Fruit fly (Drosophila melanogaster) whole organism, embryonic: ENCODE data around the gene CG43731.

Experiments
- Awh ChIP-seq: fragments of 200-800 bp; sonication (Bioruptor generic); IDR thresholded peaks from 2 replicates; pipeline ENCODE4, ENCODE4 v1.3.6; 2022; ENCODE audit warnings: missing biosample characterization, missing genetic modification characterization
- Bgb ChIP-seq: fragments of 200-800 bp; sonication (Bioruptor generic); IDR thresholded peaks from 2 replicates; pipeline ENCODE4 v1.3.6; 2022; ENCODE audit warnings: missing biosample characterization, missing genetic modification characterization; ENCODE audit not compliant: partially characterized antibody
- CG10366 ChIP-seq: fragments of 200-800 bp; sonication (Bioruptor generic); IDR thresholded peaks from 2 replicates; pipeline ENCODE4 v1.3.6; 2022; ENCODE audit warnings: missing biosample characterization, missing genetic modification characterization
- CG10431 ChIP-seq: fragments of 200-800 bp; sonication (Bioruptor generic); optimal IDR thresholded peaks from 3 replicates; lab custom pipeline; 2018; ENCODE audit warnings: missing biosample characterization, mild to moderate bottlenecking, missing genetic modification characterization
- CG11398 ChIP-seq: fragments of 200-800 bp; sonication (Bioruptor generic); optimal IDR thresholded peaks from 2 replicates; lab custom pipeline; 2016; ENCODE audit warnings: missing biosample characterization, missing genetic modification characterization
- CG1233 ChIP-seq: fragments of 200-800 bp; sonication (Bioruptor generic); optimal IDR thresholded peaks from 4 replicates; lab custom pipeline; 2018; ENCODE audit warnings: missing biosample characterization, mild to moderate bottlenecking, missing genetic modification characterization
- CG12942 ChIP-seq: fragments of 200-800 bp; sonication (Bioruptor generic); optimal IDR thresholded peaks from 3 replicates; lab custom pipeline; 2016; ENCODE audit warnings: missing biosample characterization, missing genetic modification characterization
- CG1529 ChIP-seq: fragments of 200-800 bp; sonication (Bioruptor generic); optimal IDR thresholded peaks from 3 replicates; lab custom pipeline; 2018; ENCODE audit warnings: missing biosample characterization, missing genetic modification characterization
- CG1832 ChIP-seq: fragments of 200-800 bp; sonication (Bioruptor generic); optimal IDR thresholded peaks from 2 replicates; lab custom pipeline; 2017; ENCODE audit warnings: missing biosample characterization, mild to moderate bottlenecking, missing genetic modification characterization, inconsistent platforms
- CG2129 ChIP-seq: fragments of 200-800 bp; sonication (Bioruptor generic); IDR thresholded peaks from 2 replicates; pipeline ENCODE4 v1.3.6; 2022; ENCODE audit warnings: missing biosample characterization, missing genetic modification characterization; ENCODE audit not compliant: partially characterized antibody
- CG2202 ChIP-seq: fragments of 200-800 bp; sonication (Bioruptor generic); optimal IDR thresholded peaks from 2 replicates; lab custom pipeline; 2018; ENCODE audit warnings: missing biosample characterization, mild to moderate bottlenecking, missing genetic modification characterization
- CG2889 ChIP-seq: fragments of 200-800 bp; sonication (Bioruptor generic); IDR thresholded peaks from 3 replicates; pipeline ENCODE4 v1.3.6; 2022; ENCODE audit warnings: missing biosample characterization, missing genetic modification characterization
- CG31224 ChIP-seq: fragments of 200-800 bp; sonication (Bioruptor generic); IDR thresholded peaks from 2 replicates; pipeline ENCODE4 v1.3.6; 2022; ENCODE audit warnings: missing biosample characterization, missing genetic modification characterization
- CG32532 ChIP-seq: fragments of 200-800 bp; sonication (Bioruptor generic); IDR thresholded peaks from 2 replicates; pipeline ENCODE4 v1.3.6; 2022; ENCODE audit warnings: missing biosample characterization, missing genetic modification characterization
- CG34224 ChIP-seq: fragments of 200-800 bp; sonication (Bioruptor generic); IDR thresholded peaks from 3 replicates; pipeline ENCODE4 v1.3.6; 2022; ENCODE audit warnings: missing biosample characterization, missing genetic modification characterization; ENCODE audit not compliant: partially characterized antibody
- CG34422 ChIP-seq: fragments of 200-800 bp; sonication (Bioruptor generic); IDR thresholded peaks from 3 replicates; pipeline ENCODE4 v1.3.6; 2022; ENCODE audit warnings: missing biosample characterization, missing genetic modification characterization
- CG4360 ChIP-seq: fragments of 200-800 bp; sonication (Bioruptor generic); IDR thresholded peaks from 2 replicates; pipeline ENCODE4 v1.3.6; 2022; ENCODE audit warnings: missing biosample characterization, missing genetic modification characterization
- CG4707 ChIP-seq: fragments of 200-800 bp; sonication (Bioruptor generic); optimal IDR thresholded peaks from 2 replicates; lab custom pipeline; 2018; ENCODE audit warnings: missing biosample characterization, mild to moderate bottlenecking, missing genetic modification characterization, moderate library complexity
- CG4820 ChIP-seq: fragments of 200-800 bp; sonication (Bioruptor generic); optimal IDR thresholded peaks from 3 replicates; lab custom pipeline; 2016; ENCODE audit warnings: missing biosample characterization, missing genetic modification characterization
- CG6175 ChIP-seq: fragments of 200-800 bp; sonication (Bioruptor generic); IDR thresholded peaks from 3 replicates; pipeline ENCODE4 v1.3.6; 2022; ENCODE audit warnings: missing biosample characterization, missing genetic modification characterization
- CG7357 ChIP-seq: fragments of 200-800 bp; sonication (Bioruptor generic); IDR thresholded peaks from 3 replicates; pipeline ENCODE4 v1.3.6; 2022; ENCODE audit warnings: missing biosample characterization, missing genetic modification characterization
- CG8281 ChIP-seq: fragments of 200-800 bp; sonication (Bioruptor generic); optimal IDR thresholded peaks from 2 replicates; lab custom pipeline; 2018; ENCODE audit warnings: missing biosample characterization, mild to moderate bottlenecking, missing genetic modification characterization, moderate library complexity
- Drgx ChIP-seq: fragments of 200-800 bp; sonication (Bioruptor generic); IDR thresholded peaks from 2 replicates; pipeline ENCODE4 v1.3.6; 2022; ENCODE audit warnings: missing biosample characterization, missing genetic modification characterization
- Fer2 ChIP-seq: fragments of 200-800 bp; sonication (Bioruptor generic); optimal IDR thresholded peaks from 2 replicates; lab custom pipeline; 2018; ENCODE audit warnings: missing biosample characterization, mild to moderate bottlenecking, missing genetic modification characterization, moderate library complexity
- Fer3 ChIP-seq: fragments of 200-800 bp; sonication (Bioruptor generic); optimal IDR thresholded peaks from 2 replicates; lab custom pipeline; 2018; ENCODE audit warnings: missing biosample characterization, mild to moderate bottlenecking, missing genetic modification characterization, moderate library complexity
- H15 ChIP-seq: fragments of 200-800 bp; sonication (Bioruptor generic); IDR thresholded peaks from 3 replicates; pipeline ENCODE4 v1.3.6; 2022; ENCODE audit warnings: missing biosample characterization, missing genetic modification characterization
- Kr ChIP-seq: fragments of 200-800 bp; sonication (Bioruptor generic); optimal IDR thresholded peaks from 2 replicates; lab custom pipeline; 2017; ENCODE audit warnings: missing biosample characterization, mild to moderate bottlenecking, missing genetic modification characterization
- Mad ChIP-seq: fragments of 200-800 bp; sonication (Bioruptor generic); optimal IDR thresholded peaks from 2 replicates; lab custom pipeline; 2016; ENCODE audit warnings: missing biosample characterization, missing genetic modification characterization
- Max ChIP-seq: fragments of 200-800 bp; sonication (Bioruptor generic); optimal IDR thresholded peaks from 2 replicates; lab custom pipeline; 2016; ENCODE audit warnings: missing biosample characterization, mild to moderate bottlenecking, missing genetic modification characterization
- Nf-YB ChIP-seq: fragments of 200-800 bp; sonication (Bioruptor generic); optimal IDR thresholded peaks from 3 replicates; lab custom pipeline; 2019; ENCODE audit warnings: missing biosample characterization, mild to moderate bottlenecking, missing genetic modification characterization, moderate library complexity
- Ptx1 ChIP-seq: fragments of 200-800 bp; sonication (Bioruptor generic); IDR thresholded peaks from 2 replicates; pipeline ENCODE4 v1.3.6; 2022; ENCODE audit warnings: missing biosample characterization, missing genetic modification characterization
- Side ChIP-seq: fragments of 200-800 bp; sonication (Bioruptor generic); optimal IDR thresholded peaks from 2 replicates; lab custom pipeline; 2016; ENCODE audit warnings: missing biosample characterization, missing genetic modification characterization
- Sry-β ChIP-seq: fragments of 200-800 bp; sonication (Bioruptor generic); optimal IDR thresholded peaks from 2 replicates; lab custom pipeline; 2018; ENCODE audit warnings: missing biosample characterization, mild to moderate bottlenecking, missing genetic modification characterization, moderate library complexity
- bab2 ChIP-seq: fragments of 200-800 bp; sonication (Bioruptor generic); optimal IDR thresholded peaks from 2 replicates; lab custom pipeline; 2016; ENCODE audit warnings: missing biosample characterization, missing genetic modification characterization
- crp ChIP-seq, 2 experiments: fragments of 200-800 bp; sonication (Bioruptor generic); optimal IDR thresholded peaks; 2 replicates in 1 of 2; 3 replicates in 1 of 2; lab custom pipeline; 2017; ENCODE audit warnings: missing biosample characterization in 2 of 2, missing genetic modification characterization in 2 of 2, mild to moderate bottlenecking in 1 of 2, moderate library complexity in 1 of 2
- dan ChIP-seq: fragments of 200-800 bp; sonication (Bioruptor generic); IDR thresholded peaks from 2 replicates; pipeline ENCODE4 v1.3.6; 2022; ENCODE audit warnings: missing biosample characterization, missing genetic modification characterization
- dysf ChIP-seq: fragments of 200-800 bp; sonication (Bioruptor generic); IDR thresholded peaks from 3 replicates; pipeline ENCODE4 v1.3.6; 2022; ENCODE audit warnings: missing biosample characterization, missing genetic modification characterization
- fd3F ChIP-seq: fragments of 200-800 bp; sonication (Bioruptor generic); optimal IDR thresholded peaks from 2 replicates; lab custom pipeline; 2018; ENCODE audit warnings: missing biosample characterization, mild to moderate bottlenecking, missing genetic modification characterization, moderate library complexity
- fru ChIP-seq: fragments of >200 bp; optimal IDR thresholded peaks from 2 replicates; lab custom pipeline; 2017
- gsb ChIP-seq: fragments of 200-800 bp; sonication (Bioruptor generic); IDR thresholded peaks from 2 replicates; pipeline ENCODE4 v1.3.6; 2022; ENCODE audit warnings: missing biosample characterization, missing genetic modification characterization
- gsb-n ChIP-seq: fragments of 200-800 bp; sonication (Bioruptor generic); optimal IDR thresholded peaks from 3 replicates; lab custom pipeline; 2018; ENCODE audit warnings: missing biosample characterization, mild to moderate bottlenecking, missing genetic modification characterization
- insv ChIP-seq, 2 experiments: fragments of 200-800 bp; sonication (Bioruptor generic); optimal IDR thresholded peaks; 3 replicates each; lab custom pipeline; 2016 to 2018; ENCODE audit warnings: missing biosample characterization in 2 of 2, missing genetic modification characterization in 2 of 2
- lov ChIP-seq, 2 experiments: fragments of 200-800 bp in 1 of 2; fragments of >200 bp in 1 of 2; sonication (Bioruptor generic) in 1 of 2; IDR thresholded peaks in 1 of 2; optimal IDR thresholded peaks in 1 of 2; 2 replicates in 1 of 2; 3 replicates in 1 of 2; pipeline versions ENCODE4 v1.3.6 to Lab custom; 2017 to 2022; ENCODE audit warnings: missing biosample characterization in 1 of 2, missing genetic modification characterization in 1 of 2
- mld ChIP-seq: fragments of 200-800 bp; sonication (Bioruptor generic); IDR thresholded peaks from 3 replicates; pipeline ENCODE4 v1.3.6; 2022; ENCODE audit warnings: missing biosample characterization, missing genetic modification characterization; ENCODE audit not compliant: partially characterized antibody
- pros ChIP-seq: fragments of 200-800 bp; sonication (Bioruptor generic); optimal IDR thresholded peaks from 3 replicates; lab custom pipeline; 2019; ENCODE audit warnings: missing biosample characterization, mild to moderate bottlenecking, missing genetic modification characterization, moderate library complexity
- sc ChIP-seq, 3 experiments: fragments of >200 bp in 2 of 3; fragments of 200-800 bp in 1 of 3; sonication (Bioruptor generic) in 1 of 3; optimal IDR thresholded peaks; 2 replicates in 2 of 3; 3 replicates in 1 of 3; lab custom pipeline; 2017; ENCODE audit warnings: mild to moderate bottlenecking in 1 of 3, missing biosample characterization in 1 of 3, missing genetic modification characterization in 1 of 3, missing genetic modification reagents in 1 of 3
- scrt ChIP-seq: fragments of 200-800 bp; sonication (Bioruptor generic); optimal IDR thresholded peaks from 2 replicates; lab custom pipeline; 2018; ENCODE audit warnings: missing biosample characterization, mild to moderate bottlenecking, missing genetic modification characterization, moderate library complexity
- seq ChIP-seq: fragments of 200-800 bp; sonication (Bioruptor generic); IDR thresholded peaks from 2 replicates; pipeline ENCODE4 v1.3.6; 2022; ENCODE audit warnings: missing biosample characterization, missing genetic modification characterization
- slou ChIP-seq: fragments of 200-800 bp; sonication (Bioruptor generic); optimal IDR thresholded peaks from 3 replicates; lab custom pipeline; 2016; ENCODE audit warnings: missing biosample characterization, missing genetic modification characterization
- tgo ChIP-seq: fragments of 200-800 bp; sonication (Bioruptor generic); IDR thresholded peaks from 3 replicates; pipeline ENCODE4 v1.3.6; 2022; ENCODE audit warnings: missing biosample characterization, missing genetic modification characterization

CG43731 gene

dm6 chr2L:19138361-19139041 is 36.7 kb downstream of the CG43731 start (continued):
- TF ChIP-seq seq (GFP tag; lab: Robert Waterston, UW) (no peak; the same call in 1 of the 2 replicates), gsb-n (no peak), fd3F (GFP tag; lab: Kevin White, UChicago) (no peak), Fer3 (tag; lab: Kevin White, UChicago) (no peak), Ptx1 (GFP tag; lab: Robert Waterston, UW) (no peak), CG31224 (no peak), CG1832 (no peak), CG10431 (GFP tag; lab: Kevin White, UChicago) (no peak), Fer2 (tag; lab: Kevin White, UChicago) (no peak), CG11398 (no peak), Kr (GFP tag; lab: Kevin White, UChicago) (peak; percentile 58), Awh (no peak), bab2 (GFP tag; lab: Kevin White, UChicago) (no peak), CG2129 (GFP tag; lab: Robert Waterston, UW) (no peak), CG4707 (GFP tag; lab: Kevin White, UChicago) (no peak), Mad (no peak), Bgb (GFP tag; lab: Robert Waterston, UW) (no peak), sc (optimal IDR thresholded peaks at IDR 0.05; lab: Kevin White, UChicago) (no peak), sc (GFP tag; optimal IDR thresholded peaks at IDR 0.05; lab: Kevin White, UChicago) (no peak), lov (optimal IDR thresholded peaks at IDR 0.05; lab: Kevin White, UChicago) (no peak), lov (GFP tag; IDR thresholded peaks at IDR 0.05; lab: Robert Waterston, UW) (peak; percentile 32; the same call in 1 of the 3 replicates), CG8281 (tag; lab: Kevin White, UChicago) (no peak), pros (peak; percentile 84), scrt (GFP tag; lab: Kevin White, UChicago) (no peak), CG7357 (GFP tag; lab: Robert Waterston, UW) (no peak), CG32532 (GFP tag; lab: Robert Waterston, UW) (no peak), CG2202 (no peak), insv (GFP tag; optimal IDR thresholded peaks at IDR 0.05; lab: Kevin White, UChicago) (no peak), CG6175 (no peak), fru (lab: Kevin White, UChicago) (no peak), H15 (GFP tag; lab: Robert Waterston, UW) (no peak), Max (GFP tag; lab: Kevin White, UChicago) (no peak), crp (GFP tag; optimal IDR thresholded peaks at IDR 0.05; lab: Kevin White, UChicago) (no peak), slou (GFP tag; lab: Kevin White, UChicago) (no peak), CG4820 (GFP tag; lab: Kevin White, UChicago) (no peak), CG1529 (GFP tag; lab: Kevin White, UChicago) (no peak), CG2889 (GFP tag; lab: Robert Waterston, UW) (no peak), gsb (GFP tag; lab: Robert Waterston, UW) (no peak), Sry-β (GFP tag; lab: Kevin White, UChicago) (no peak), Side (GFP tag; lab: Kevin White, UChicago) (no peak), Nf-YB (GFP tag; lab: Kevin White, UChicago) (no peak), tgo (GFP tag; lab: Robert Waterston, UW) (no peak), CG34224 (GFP tag; lab: Robert Waterston, UW) (no peak), CG10366 (GFP tag; lab: Robert Waterston, UW) (no peak), CG1233 (GFP tag; lab: Kevin White, UChicago) (no peak), CG12942 (GFP tag; lab: Kevin White, UChicago) (no peak), dan (GFP tag; lab: Robert Waterston, UW) (no peak), CG4360 (GFP tag; lab: Robert Waterston, UW) (no peak), mld (GFP tag; lab: Robert Waterston, UW) (no peak), Drgx (no peak), CG34422 (GFP tag; lab: Robert Waterston, UW) (no peak), dysf (GFP tag; lab: Robert Waterston, UW) (no peak)
